Worm (Caenorhabditis elegans): ENCODE measurements around the gene trcs-2.

Gene trcs-2

DNA sequence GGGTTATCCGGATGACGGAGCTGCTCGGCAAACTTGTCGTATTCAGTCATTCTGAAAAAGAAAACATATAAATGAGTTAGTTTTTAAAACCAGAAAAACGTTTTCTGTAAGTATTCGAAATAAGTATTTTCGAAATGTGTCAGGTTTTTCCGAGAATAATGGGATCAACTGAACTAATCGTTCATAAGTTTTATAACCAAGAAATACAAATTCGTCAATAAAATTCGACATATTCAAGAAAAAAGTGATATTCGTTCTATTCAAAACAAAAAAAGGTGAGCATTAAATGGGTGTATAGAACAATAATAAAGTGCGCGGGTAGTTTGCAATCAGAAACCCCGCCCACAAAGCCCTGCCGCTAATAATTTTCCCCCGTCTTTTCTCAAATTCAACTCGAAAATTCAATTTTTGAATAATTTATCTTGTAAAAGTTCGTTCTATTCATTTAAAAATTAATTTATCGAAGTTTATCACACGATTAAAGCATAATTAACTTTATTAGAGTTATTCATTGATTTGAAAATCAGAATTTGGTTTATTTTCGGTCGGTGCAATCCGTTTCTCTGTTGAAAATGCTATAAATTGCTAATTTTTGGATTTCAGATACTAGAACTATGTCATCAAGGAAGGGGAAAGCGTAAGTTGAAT, 5.9 kb upstream of the trcs-2 start, which contains the start of the genes cyn-11 and T01B7.5 (continued):
- TF ChIP-seq sox-4 (tag; optimal IDR thresholded peaks at IDR 0.05) (no peak), nhr-12 (tag; optimal IDR thresholded peaks at IDR 0.05) (no peak), fos-1 (tag; optimal IDR thresholded peaks at IDR 0.05) (no peak), C34B4.2 (tag; optimal IDR thresholded peaks at IDR 0.05) (no peak), snu-23 (GFP tag; optimal IDR thresholded peaks at IDR 0.05) (peak; percentile 40), unc-130 (tag; optimal IDR thresholded peaks at IDR 0.05) (no peak), swsn-7 (tag; optimal IDR thresholded peaks at IDR 0.05) (peak; percentile 12), egl-27 (tag; optimal IDR thresholded peaks at IDR 0.05) (no peak), xbp-1 (tag; optimal IDR thresholded peaks at IDR 0.05) (peak; percentile 12), lin-14 (GFP tag; optimal IDR thresholded peaks at IDR 0.05) (no peak), elt-2 (tag; optimal IDR thresholded peaks at IDR 0.05) (no peak), lir-3 (tag; optimal IDR thresholded peaks at IDR 0.05; ENCODE audit: poor library complexity) (no peak), ets-5 (GFP tag; IDR thresholded peaks at IDR 0.05) (no peak), ceh-82 (tag; optimal IDR thresholded peaks at IDR 0.05) (peak in 1 of 3 experiments; percentile 18), vab-15 (tag; optimal IDR thresholded peaks at IDR 0.05) (no peak), isw-1 (GFP tag; IDR thresholded peaks at IDR 0.05) (no peak), nhr-77 (tag; optimal IDR thresholded peaks at IDR 0.05) (no peak), nhr-11 (tag; optimal IDR thresholded peaks at IDR 0.05) (no peak), mab-9 (GFP tag; IDR thresholded peaks at IDR 0.05) (no peak), jun-1 (tag; optimal IDR thresholded peaks at IDR 0.05) (no peak), ztf-11 (tag; optimal IDR thresholded peaks at IDR 0.05) (no peak), tlp-1 (tag; optimal IDR thresholded peaks at IDR 0.05) (no peak), aly-2 (tag; optimal IDR thresholded peaks at IDR 0.05) (no peak), dsc-1 (tag; optimal IDR thresholded peaks at IDR 0.05) (no peak), pqm-1 (tag; optimal IDR thresholded peaks at IDR 0.05) (no peak), nhr-90 (tag; optimal IDR thresholded peaks at IDR 0.05; ENCODE audit: poor library complexity) (no peak), sptf-1 (tag; optimal IDR thresholded peaks at IDR 0.05) (no peak), egl-13 (tag; optimal IDR thresholded peaks at IDR 0.05) (no peak), nhr-47 (tag; optimal IDR thresholded peaks at IDR 0.05) (peak; percentile 4), unc-30 (tag; optimal IDR thresholded peaks at IDR 0.05) (no peak), nhr-85 (tag) (no peak), ceh-88 (GFP tag; IDR thresholded peaks at IDR 0.05) (no peak), lin-39 (tag; optimal IDR thresholded peaks at IDR 0.05) (no peak), C16A3.4 (tag; optimal IDR thresholded peaks at IDR 0.05) (peak; percentile 31), skn-1 (tag; optimal IDR thresholded peaks at IDR 0.05) (no peak), ama-1 (optimal IDR thresholded peaks at IDR 0.05) (no peak), nhr-28 (tag; optimal IDR thresholded peaks at IDR 0.05) (no peak), efl-1 (optimal IDR thresholded peaks at IDR 0.05) (peak; percentile 32 to 36), efl-1 (GFP tag; optimal IDR thresholded peaks at IDR 0.05 in 1 of 2) (peak; percentile 25 to 86), zag-1 (tag; optimal IDR thresholded peaks at IDR 0.05) (no peak), lin-13 (GFP tag; optimal IDR thresholded peaks at IDR 0.05) (no peak), irx-1 (tag; optimal IDR thresholded peaks at IDR 0.05) (no peak), nhr-71 (tag; optimal IDR thresholded peaks at IDR 0.05) (peak; percentile 23), efl-3 (GFP tag; optimal IDR thresholded peaks at IDR 0.05) (no peak), aha-1 (tag; optimal IDR thresholded peaks at IDR 0.05) (no peak)

DNA sequence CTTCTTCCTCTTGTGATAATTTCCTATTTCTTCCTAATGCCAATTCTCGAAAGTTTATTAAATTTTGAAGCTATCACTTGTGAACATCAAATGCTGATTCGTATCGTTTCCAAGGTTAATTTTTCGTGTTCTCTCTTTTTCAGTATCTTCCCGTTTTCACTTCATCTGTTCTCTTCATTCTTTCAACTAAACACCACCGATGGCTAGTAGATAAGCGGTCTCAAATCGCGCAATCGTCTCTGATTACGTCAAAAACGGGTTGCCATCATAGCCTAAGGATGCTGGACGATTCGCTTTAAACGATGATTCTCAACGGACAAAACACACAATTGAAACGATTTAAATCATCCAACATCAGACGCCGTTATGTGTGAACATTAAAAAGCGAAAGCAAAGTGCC, 4.7 kb upstream of the trcs-2 start:
- TF ChIP-seq nhr-11 (tag; optimal IDR thresholded peaks at IDR 0.05): no peak
- TF ChIP-seq elt-3 (tag; optimal IDR thresholded peaks at IDR 0.05): peak in 1 of 6 experiments; percentile 19
- TF ChIP-seq unc-86 (tag; optimal IDR thresholded peaks at IDR 0.05): no peak
- no peak for TF ChIP-seq swsn-7 (tag; optimal IDR thresholded peaks at IDR 0.05)
- TF ChIP-seq egl-27 (tag; optimal IDR thresholded peaks at IDR 0.05): no peak
- TF ChIP-seq jun-1 (tag; optimal IDR thresholded peaks at IDR 0.05): no peak
- TF ChIP-seq nhr-77 (tag; optimal IDR thresholded peaks at IDR 0.05): no peak
- TF ChIP-seq lin-15B (tag; optimal IDR thresholded peaks at IDR 0.05): no peak
- no peak for TF ChIP-seq C04F5.9 (tag; optimal IDR thresholded peaks at IDR 0.05)
- no peak for TF ChIP-seq skn-1 (tag; optimal IDR thresholded peaks at IDR 0.05)
- peak; percentile 82 for TF ChIP-seq blmp-1 (tag; optimal IDR thresholded peaks at IDR 0.05)
- TF ChIP-seq zag-1 (tag; optimal IDR thresholded peaks at IDR 0.05): no peak
- TF ChIP-seq ceh-8 (GFP tag; optimal IDR thresholded peaks at IDR 0.05): no peak
- TF ChIP-seq dsc-1 (tag; optimal IDR thresholded peaks at IDR 0.05): no peak
- no peak for TF ChIP-seq aly-2 (tag; optimal IDR thresholded peaks at IDR 0.05)
- TF ChIP-seq hlh-17 (GFP tag; optimal IDR thresholded peaks at IDR 0.05; ENCODE audit: borderline replicate concordance): no peak
- no peak for TF ChIP-seq aha-1 (tag; optimal IDR thresholded peaks at IDR 0.05)
- no peak for TF ChIP-seq tbx-2 (tag; optimal IDR thresholded peaks at IDR 0.05)
- TF ChIP-seq mab-9 (GFP tag; IDR thresholded peaks at IDR 0.05): no peak
- no peak for TF ChIP-seq C16A3.4 (tag; optimal IDR thresholded peaks at IDR 0.05)
- TF ChIP-seq ztf-4 (tag; optimal IDR thresholded peaks at IDR 0.05): peak; percentile 20
